Worm (Caenorhabditis elegans) whole organism, L2 larva: ENCODE data around the gene lec-5.
A peak's percentile ranks its signal among the peaks of the same experiment; 100 is the strongest.

Experiments
- C34F6.9 ChIP-seq: fragments of 150-350 bp; optimal IDR thresholded peaks from 2 replicates; lab custom pipeline; 2014; ENCODE audit warnings: missing biosample characterization, missing genetic modification characterization
- R02D3.7 ChIP-seq: fragments of 150-350 bp; optimal IDR thresholded peaks from 2 replicates; lab custom pipeline; 2014; ENCODE audit warnings: missing biosample characterization, missing genetic modification characterization
- ZK546.5 ChIP-seq: sonication (generic microtip); optimal IDR thresholded peaks from 2 replicates; lab custom pipeline; 2017; ENCODE audit warnings: missing biosample characterization, missing genetic modification characterization
- aly-2 ChIP-seq: fragments of 150-350 bp; optimal IDR thresholded peaks from 2 replicates; lab custom pipeline; 2014; ENCODE audit warnings: missing biosample characterization, missing genetic modification characterization
- blmp-1 ChIP-seq: sonication (generic microtip); optimal IDR thresholded peaks from 2 replicates; lab custom pipeline; 2017; ENCODE audit warnings: missing genetic modification characterization, mild to moderate bottlenecking, missing compliant biosample characterization, antibody characterized with exemption, moderate library complexity; ENCODE audit not compliant: insufficient read depth
- ceh-16 ChIP-seq: fragments of 150-350 bp; optimal IDR thresholded peaks from 2 replicates; lab custom pipeline; 2014; ENCODE audit warnings: missing biosample characterization, missing genetic modification characterization
- ceh-82 ChIP-seq: fragments of 150-350 bp; optimal IDR thresholded peaks from 2 replicates; lab custom pipeline; 2014; ENCODE audit warnings: missing biosample characterization, missing genetic modification characterization
- crh-2 ChIP-seq: sonication (generic microtip); optimal IDR thresholded peaks from 2 replicates; lab custom pipeline; 2017; ENCODE audit warnings: missing biosample characterization, missing genetic modification characterization
- dmd-4 ChIP-seq: sonication (generic microtip); optimal IDR thresholded peaks from 2 replicates; lab custom pipeline; 2017; ENCODE audit warnings: missing biosample characterization, missing genetic modification characterization
- elt-3 ChIP-seq: sonication (generic microtip); optimal IDR thresholded peaks from 2 replicates; lab custom pipeline; 2017; ENCODE audit warnings: missing biosample characterization, missing genetic modification characterization
- fos-1 ChIP-seq: fragments of 150-350 bp; optimal IDR thresholded peaks from 2 replicates; lab custom pipeline; 2014; ENCODE audit warnings: missing biosample characterization, missing genetic modification characterization
- lin-11 ChIP-seq: fragments of 150-350 bp; sonication (generic microtip); optimal IDR thresholded peaks from 2 replicates; lab custom pipeline; 2014; ENCODE audit warnings: missing biosample characterization, missing genetic modification characterization, inconsistent platforms, mixed read lengths
- lin-13 ChIP-seq: fragments of 150-350 bp; optimal IDR thresholded peaks from 2 replicates; lab custom pipeline; 2014; ENCODE audit warnings: missing biosample characterization, missing genetic modification reagents, missing genetic modification characterization
- lsy-2 ChIP-seq, 2 experiments: fragments of 150-350 bp in 1 of 2; sonication (generic microtip) in 1 of 2; optimal IDR thresholded peaks; 2 replicates each; lab custom pipeline; 2014 to 2017; ENCODE audit warnings: missing biosample characterization in 2 of 2, missing genetic modification characterization in 2 of 2
- mab-5 ChIP-seq: fragments of 150-350 bp; optimal IDR thresholded peaks from 2 replicates; lab custom pipeline; 2014; ENCODE audit warnings: missing biosample characterization, missing genetic modification characterization
- mbf-1 ChIP-seq: sonication (generic microtip); optimal IDR thresholded peaks from 2 replicates; lab custom pipeline; 2017; ENCODE audit warnings: missing biosample characterization, missing genetic modification characterization
- mdl-1 ChIP-seq, 2 experiments: fragments of 150-350 bp in 1 of 2; sonication (generic microtip) in 1 of 2; optimal IDR thresholded peaks; 2 replicates each; lab custom pipeline; 2017; ENCODE audit warnings: missing biosample characterization in 2 of 2, missing genetic modification characterization in 2 of 2
- nhr-10 ChIP-seq: sonication (generic microtip); optimal IDR thresholded peaks from 2 replicates; lab custom pipeline; 2017; ENCODE audit warnings: missing biosample characterization, missing genetic modification characterization
- nhr-11 ChIP-seq: fragments of 150-350 bp; optimal IDR thresholded peaks from 2 replicates; lab custom pipeline; 2014; ENCODE audit warnings: missing biosample characterization, missing genetic modification characterization
- nhr-12 ChIP-seq: fragments of 150-350 bp; optimal IDR thresholded peaks from 2 replicates; lab custom pipeline; 2014; ENCODE audit warnings: missing biosample characterization, missing genetic modification characterization
- nhr-129 ChIP-seq: fragments of 150-350 bp; optimal IDR thresholded peaks from 2 replicates; lab custom pipeline; 2014; ENCODE audit warnings: missing biosample characterization, missing genetic modification characterization
- nhr-21 ChIP-seq: fragments of 150-350 bp; optimal IDR thresholded peaks from 2 replicates; lab custom pipeline; 2014; ENCODE audit warnings: missing biosample characterization, missing genetic modification characterization
- nhr-23 ChIP-seq: fragments of 150-350 bp; optimal IDR thresholded peaks from 2 replicates; lab custom pipeline; 2014; ENCODE audit warnings: missing biosample characterization, missing genetic modification reagents, missing genetic modification characterization
- nhr-237 ChIP-seq: fragments of 150-350 bp; optimal IDR thresholded peaks from 2 replicates; lab custom pipeline; 2014; ENCODE audit warnings: missing biosample characterization, missing genetic modification characterization
- nhr-6 ChIP-seq: fragments of 150-350 bp; optimal IDR thresholded peaks from 2 replicates; lab custom pipeline; 2014; ENCODE audit warnings: missing biosample characterization, missing genetic modification characterization
- nhr-77 ChIP-seq: fragments of 150-350 bp; optimal IDR thresholded peaks from 2 replicates; lab custom pipeline; 2014; ENCODE audit warnings: missing biosample characterization, missing genetic modification characterization
- sem-4 ChIP-seq: fragments of 150-350 bp; optimal IDR thresholded peaks from 2 replicates; lab custom pipeline; 2014; ENCODE audit warnings: missing biosample characterization, missing genetic modification reagents, missing genetic modification characterization
- skn-1 ChIP-seq: sonication (generic microtip); optimal IDR thresholded peaks from 2 replicates; lab custom pipeline; 2017; ENCODE audit warnings: missing biosample characterization, missing genetic modification characterization
- sma-3 ChIP-seq: sonication (generic microtip); optimal IDR thresholded peaks from 2 replicates; lab custom pipeline; 2016; ENCODE audit warnings: missing genetic modification reagents, missing genetic modification characterization, missing compliant biosample characterization
- sma-9 ChIP-seq, 2 experiments: fragments of 150-350 bp in 1 of 2; sonication (generic microtip) in 1 of 2; optimal IDR thresholded peaks; 2 replicates each; lab custom pipeline; 2014 to 2016; ENCODE audit warnings: missing genetic modification characterization in 2 of 2, mild to moderate bottlenecking in 1 of 2, missing biosample characterization in 1 of 2, missing compliant biosample characterization in 1 of 2, missing genetic modification reagents in 1 of 2, moderate library complexity in 1 of 2
- snpc-4 ChIP-seq: fragments of 150-350 bp; optimal IDR thresholded peaks from 2 replicates; lab custom pipeline; 2014; ENCODE audit warnings: missing biosample characterization, missing genetic modification characterization
- unc-55 ChIP-seq: fragments of 150-350 bp; sonication (generic microtip); optimal IDR thresholded peaks from 3 replicates; lab custom pipeline; 2014; ENCODE audit warnings: missing biosample characterization, missing genetic modification reagents, missing genetic modification characterization
- unc-62 ChIP-seq: fragments of 150-350 bp; optimal IDR thresholded peaks from 2 replicates; lab custom pipeline; 2014; ENCODE audit warnings: missing biosample characterization, missing genetic modification reagents, missing genetic modification characterization
- zag-1 ChIP-seq: fragments of 150-350 bp; optimal IDR thresholded peaks from 2 replicates; lab custom pipeline; 2014; ENCODE audit warnings: missing biosample characterization, missing genetic modification characterization
- ztf-1 ChIP-seq: fragments of 200-800 bp; sonication (Bioruptor generic); conservative IDR thresholded peaks from 2 replicates; pipeline ENCODE4 v1.3.6; 2022; ENCODE audit warnings: missing genetic modification characterization, missing compliant biosample characterization
- ztf-4 ChIP-seq: fragments of 150-350 bp; optimal IDR thresholded peaks from 2 replicates; lab custom pipeline; 2014; ENCODE audit warnings: missing biosample characterization, missing genetic modification characterization

Gene lec-5

DNA sequence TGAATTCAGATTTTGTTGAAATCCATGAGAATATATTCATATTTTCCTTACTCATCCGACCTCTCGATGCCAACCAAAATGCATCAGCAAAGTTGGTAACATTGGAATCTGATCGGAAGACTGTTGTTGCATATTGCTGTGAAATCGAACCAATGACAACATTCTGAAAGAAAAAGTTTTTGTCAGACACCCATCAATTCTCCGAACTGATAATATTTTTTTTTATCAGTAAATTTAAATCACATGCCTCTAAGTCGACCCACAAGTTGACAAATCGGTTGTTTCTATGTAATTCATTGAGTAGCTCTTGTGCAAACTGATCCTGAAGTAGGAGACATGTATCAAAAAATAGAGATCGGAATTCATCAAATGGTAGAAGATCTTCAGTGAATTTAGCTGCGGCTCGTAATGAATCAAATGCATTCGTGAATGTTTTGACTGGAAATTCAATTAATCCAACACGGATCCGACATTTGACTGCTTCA lies 10.9 kb downstream of the lec-5 start, which contains the start of gene col-74:
Gene col-74, plus strand, starts transcription at position 435 of the 485 bp plus-strand sequence.
- TF ChIP-seq dmd-4 (tag; lab: Kevin White, UChicago), result no peak
- TF ChIP-seq fos-1 (tag; lab: Kevin White, UChicago), result peak; percentile 47

DNA sequence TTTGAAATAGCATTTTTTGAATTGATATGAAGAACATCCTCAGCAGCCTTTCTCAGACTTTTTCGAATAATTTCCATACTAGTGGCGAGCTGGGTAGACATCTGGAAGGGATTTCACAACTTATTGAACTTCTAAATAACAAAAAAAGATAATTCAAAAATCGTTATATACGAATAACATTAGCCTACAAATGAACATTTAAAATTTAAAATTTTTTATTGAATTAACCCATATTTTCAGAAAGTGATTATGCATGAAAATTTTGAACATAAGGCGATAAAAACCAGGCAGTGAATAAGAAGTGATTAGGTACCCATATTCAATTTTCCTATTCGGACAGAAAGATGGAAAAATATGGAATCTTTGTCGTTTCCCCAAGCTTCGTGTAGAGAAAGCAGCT lies 12.4 kb downstream of the lec-5 start, which contains the start of gene ZK1248.11:
Gene ZK1248.11, minus strand, starts transcription at position 101 of the 400 bp plus-strand sequence.
- TF ChIP-seq mdl-1 (tag; optimal IDR thresholded peaks at IDR 0.05; lab: Kevin White, UChicago), result no peak
- TF ChIP-seq ceh-82 (tag; lab: Kevin White, UChicago), result no peak
- TF ChIP-seq nhr-21 (tag; lab: Kevin White, UChicago), result no peak
- TF ChIP-seq ceh-16, result no peak
- TF ChIP-seq nhr-11 (tag; lab: Kevin White, UChicago), result no peak
- no peak for TF ChIP-seq nhr-12 (tag; lab: Kevin White, UChicago)
- TF ChIP-seq dmd-4 (tag; lab: Kevin White, UChicago), result no peak
- TF ChIP-seq aly-2, result no peak
- no peak for TF ChIP-seq mab-5 (tag; lab: Kevin White, UChicago)
- no peak for TF ChIP-seq sem-4
- no peak for TF ChIP-seq nhr-23 (tag; lab: Kevin White, UChicago)
- no peak for TF ChIP-seq lin-13 (GFP tag; lab: Kevin White, UChicago)
- no peak for TF ChIP-seq snpc-4 (tag; lab: Kevin White, UChicago)
- TF ChIP-seq lin-11, result no peak
- TF ChIP-seq nhr-237 (tag; lab: Kevin White, UChicago), result no peak
- no peak for TF ChIP-seq lsy-2 (tag; optimal IDR thresholded peaks at IDR 0.05; lab: Kevin White, UChicago)
- TF ChIP-seq unc-55 (GFP tag; lab: Kevin White, UChicago), result no peak
- TF ChIP-seq C34F6.9 (tag; lab: Kevin White, UChicago), result no peak
- no peak for TF ChIP-seq ztf-1 (GFP tag; lab: Robert Waterston, UW)
- no peak for TF ChIP-seq zag-1 (tag; lab: Kevin White, UChicago)

DNA sequence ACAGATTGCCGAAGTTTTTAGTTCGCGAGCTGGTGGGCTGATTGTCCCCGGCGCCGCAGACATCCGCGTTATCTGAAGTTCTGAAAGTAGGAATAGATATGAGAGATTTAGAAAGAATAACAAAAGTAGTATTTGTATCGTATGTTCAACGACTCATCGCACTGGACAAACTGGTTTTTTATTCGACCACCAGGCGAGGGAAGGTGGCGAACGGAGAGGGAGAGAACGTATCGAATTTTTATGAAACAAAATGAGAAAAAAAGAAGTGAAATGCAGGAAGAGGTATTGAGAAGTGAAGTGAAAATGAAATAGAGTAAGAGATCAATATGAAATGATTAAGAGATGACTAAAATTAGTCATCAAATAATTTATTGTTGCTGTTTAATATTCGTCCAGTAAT lies 13.5 kb downstream of the lec-5 start, which contains the start of gene tbc-2:
Gene tbc-2, minus strand, starts transcription at position 80 of the 400 bp plus-strand sequence.
- TF ChIP-seq R02D3.7 (tag; lab: Kevin White, UChicago) (no peak), blmp-1 (tag; lab: Kevin White, UChicago) (peak; percentile 26), sma-3 (GFP tag; lab: Kevin White, UChicago) (peak; percentile 8), mbf-1 (tag; lab: Kevin White, UChicago) (no peak)

DNA sequence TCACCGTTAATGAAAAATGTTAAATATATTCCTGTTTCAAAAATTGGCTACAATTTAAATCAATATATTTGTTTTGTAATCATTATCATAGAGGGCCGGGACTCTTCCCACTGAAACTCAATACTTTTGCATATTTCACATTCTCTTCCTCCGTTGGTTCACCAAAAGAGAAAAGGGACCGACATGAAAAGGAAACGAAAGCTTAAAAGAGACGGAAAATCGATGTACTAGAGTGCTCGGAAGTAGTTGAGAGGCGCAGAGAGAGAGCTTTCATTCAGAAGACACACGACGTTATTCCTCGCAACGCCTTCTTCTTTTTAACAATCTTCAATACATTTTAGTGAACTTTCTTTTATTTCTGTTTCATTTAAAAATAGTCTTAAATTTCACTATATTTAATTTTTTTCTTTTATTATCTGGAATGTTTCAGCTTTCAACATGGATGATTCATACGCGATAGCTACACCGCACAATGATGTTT lies 20.6 kb downstream of the lec-5 start, which contains the start of gene ehs-1:
Gene ehs-1, plus strand, starts transcription at position 431 of the 481 bp plus-strand sequence.
- TF ChIP-seq sma-9 (GFP tag; optimal IDR thresholded peaks at IDR 0.05; lab: Kevin White, UChicago) (no peak), sma-9 (tag; optimal IDR thresholded peaks at IDR 0.05; lab: Kevin White, UChicago) (no peak), crh-2 (tag; lab: Kevin White, UChicago) (peak; percentile 36), nhr-129 (peak; percentile 5), sma-3 (GFP tag; lab: Kevin White, UChicago) (no peak), skn-1 (tag; lab: Kevin White, UChicago) (no peak), nhr-12 (tag; lab: Kevin White, UChicago) (no peak), nhr-10 (tag; lab: Kevin White, UChicago) (no peak), aly-2 (no peak), ceh-82 (tag; lab: Kevin White, UChicago) (no peak), unc-62 (GFP tag; lab: Kevin White, UChicago) (no peak), nhr-237 (tag; lab: Kevin White, UChicago) (no peak), C34F6.9 (tag; lab: Kevin White, UChicago) (peak; percentile 24), ZK546.5 (tag; lab: Kevin White, UChicago) (no peak), ceh-16 (no peak), unc-55 (GFP tag; lab: Kevin White, UChicago) (peak; percentile 40), lsy-2 (tag; optimal IDR thresholded peaks at IDR 0.05; lab: Kevin White, UChicago) (peak in 1 of 2 experiments; percentile 31)

DNA sequence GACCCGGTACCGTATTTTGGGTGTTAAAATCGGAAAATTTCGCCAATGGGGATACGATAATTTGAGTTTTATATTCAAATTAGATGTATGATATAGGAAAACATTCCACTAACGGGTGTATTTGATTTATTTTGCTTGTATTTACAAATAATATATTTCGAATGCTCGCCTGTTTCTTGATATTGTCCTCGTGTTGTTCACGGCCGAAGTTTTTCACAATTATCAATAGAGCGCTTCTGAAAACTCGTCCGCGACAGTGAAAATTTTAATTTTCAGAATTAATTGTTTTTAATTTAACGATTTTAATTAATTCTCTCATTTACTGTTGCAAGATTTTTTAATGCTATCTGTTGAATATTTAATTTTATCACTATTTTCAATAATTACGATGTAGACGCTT lies 21.2 kb downstream of the lec-5 start:
- TF ChIP-seq nhr-77 (tag; lab: Kevin White, UChicago) (no peak), aly-2 (no peak), ztf-4 (tag; lab: Kevin White, UChicago) (no peak), C34F6.9 (tag; lab: Kevin White, UChicago) (no peak), nhr-129 (no peak), elt-3 (tag; lab: Kevin White, UChicago) (no peak), sma-3 (GFP tag; lab: Kevin White, UChicago) (peak; percentile 16), ZK546.5 (tag; lab: Kevin White, UChicago) (no peak), nhr-10 (tag; lab: Kevin White, UChicago) (no peak), sma-9 (GFP tag; optimal IDR thresholded peaks at IDR 0.05; lab: Kevin White, UChicago) (peak; percentile 12), sma-9 (tag; optimal IDR thresholded peaks at IDR 0.05; lab: Kevin White, UChicago) (no peak), unc-62 (GFP tag; lab: Kevin White, UChicago) (no peak), nhr-6 (tag; lab: Kevin White, UChicago) (no peak), ceh-82 (tag; lab: Kevin White, UChicago) (no peak), ceh-16 (no peak), unc-55 (GFP tag; lab: Kevin White, UChicago) (peak; percentile 71), mab-5 (tag; lab: Kevin White, UChicago) (no peak), crh-2 (tag; lab: Kevin White, UChicago) (no peak), nhr-12 (tag; lab: Kevin White, UChicago) (no peak), mbf-1 (tag; lab: Kevin White, UChicago) (no peak), lsy-2 (tag; optimal IDR thresholded peaks at IDR 0.05; lab: Kevin White, UChicago) (no peak)
